2 worm cellular contexts compared by ENCODE assay signal in genomic region chrIV:8534997-8535414, ce11.
TF ChIP-seq lines count a peak whose summit lies in the region.

No protein-coding gene starts in this region.

TF ChIP-seq in whole organism, L1 larva, 84 proteins besides CTCF, POLR2A, EP300 and RAD21 (continued from another document):
- TF ChIP-seq xbp-1 (tag; optimal IDR thresholded peaks at IDR 0.05; lab: Kevin White, UChicago), result peak; percentile 8

TF ChIP-seq in whole organism, L2 larva, 48 proteins besides CTCF, POLR2A, EP300 and RAD21 (continued from another document):
- TF ChIP-seq sma-9 (GFP tag; optimal IDR thresholded peaks at IDR 0.05; lab: Kevin White, UChicago) (peak; percentile 86), sma-9 (tag; optimal IDR thresholded peaks at IDR 0.05; lab: Kevin White, UChicago) (no peak), Y55F3AM.14 (GFP tag; optimal IDR thresholded peaks at IDR 0.05; lab: Kevin White, UChicago) (peak; percentile 43), ZK546.5 (tag; optimal IDR thresholded peaks at IDR 0.05; lab: Kevin White, UChicago) (no peak)
TF ChIP-seq in whole organism, L2 larva: peak in this region for 17.
